Worm (Caenorhabditis elegans) whole organism, late embryonic: ENCODE results near the gene acc-1.

ENCODE experiments used
- C08G9.2 ChIP-seq: sonication (generic microtip); optimal IDR thresholded peaks from 2 replicates; lab custom pipeline; 2016; ENCODE audit warnings: mild to moderate bottlenecking, missing genetic modification characterization, moderate library complexity, missing compliant biosample characterization
- C38D4.7 ChIP-seq: fragments of 200-800 bp; sonication (Bioruptor generic); optimal IDR thresholded peaks from 2 replicates; lab custom pipeline; 2018; ENCODE audit warnings: mild to moderate bottlenecking, missing genetic modification characterization, moderate library complexity, missing compliant biosample characterization
- F13H6.1 ChIP-seq: sonication (generic microtip); optimal IDR thresholded peaks from 2 replicates; lab custom pipeline; 2016; ENCODE audit warnings: missing genetic modification characterization, missing compliant biosample characterization
- ama-1 ChIP-seq: fragments of 150-350 bp; optimal IDR thresholded peaks from 2 replicates; lab custom pipeline; 2014
- ceh-18 ChIP-seq: sonication (generic microtip); optimal IDR thresholded peaks from 2 replicates; lab custom pipeline; 2016; ENCODE audit warnings: missing genetic modification characterization, missing compliant biosample characterization
- ceh-19 ChIP-seq: fragments of 200-800 bp; sonication (Bioruptor generic); optimal IDR thresholded peaks from 2 replicates; lab custom pipeline; 2018; ENCODE audit warnings: mild to moderate bottlenecking, missing genetic modification characterization, missing compliant biosample characterization
- ceh-2 ChIP-seq: sonication (generic microtip); optimal IDR thresholded peaks from 2 replicates; lab custom pipeline; 2016; ENCODE audit warnings: missing genotype, missing genetic modification characterization, missing compliant biosample characterization
- ceh-24 ChIP-seq: sonication (generic microtip); optimal IDR thresholded peaks from 2 replicates; lab custom pipeline; 2016; ENCODE audit warnings: mild to moderate bottlenecking, missing genetic modification characterization, missing compliant biosample characterization
- ceh-34 ChIP-seq: sonication (generic microtip); optimal IDR thresholded peaks from 2 replicates; lab custom pipeline; 2016; ENCODE audit warnings: mild to moderate bottlenecking, missing genetic modification characterization, missing compliant biosample characterization
- elt-2 ChIP-seq: sonication (generic microtip); optimal IDR thresholded peaks from 2 replicates; lab custom pipeline; 2016; ENCODE audit warnings: missing genetic modification reagents, missing genetic modification characterization, missing compliant biosample characterization
- elt-4 ChIP-seq: sonication (generic microtip); optimal IDR thresholded peaks from 2 replicates; lab custom pipeline; 2016; ENCODE audit warnings: missing genetic modification characterization, missing compliant biosample characterization
- eyg-1 ChIP-seq: sonication (generic microtip); optimal IDR thresholded peaks from 2 replicates; lab custom pipeline; 2016; ENCODE audit warnings: missing genotype, missing genetic modification characterization, missing compliant biosample characterization
- fax-1 ChIP-seq: sonication (generic microtip); optimal IDR thresholded peaks from 2 replicates; lab custom pipeline; 2016; ENCODE audit warnings: missing genotype, missing genetic modification characterization, missing compliant biosample characterization
- fkh-10 ChIP-seq: fragments of 150-350 bp; optimal IDR thresholded peaks from 2 replicates; lab custom pipeline; 2014; ENCODE audit warnings: missing biosample characterization, missing genetic modification reagents, missing genetic modification characterization
- fkh-6 ChIP-seq: sonication (generic microtip); optimal IDR thresholded peaks from 2 replicates; lab custom pipeline; 2016; ENCODE audit warnings: missing genetic modification characterization, missing compliant biosample characterization
- hlh-15 ChIP-seq: sonication (generic microtip); optimal IDR thresholded peaks from 2 replicates; lab custom pipeline; 2016; ENCODE audit warnings: missing genetic modification characterization, missing compliant biosample characterization
- hlh-30 ChIP-seq: sonication (generic microtip); optimal IDR thresholded peaks from 2 replicates; lab custom pipeline; 2017; ENCODE audit warnings: antibody characterized with exemption, missing genetic modification characterization, missing compliant biosample characterization; ENCODE audit not compliant: insufficient read depth
- mec-3 ChIP-seq: sonication (generic microtip); optimal IDR thresholded peaks from 2 replicates; lab custom pipeline; 2016; ENCODE audit warnings: borderline replicate concordance, missing genetic modification characterization, missing compliant biosample characterization
- nhr-11 ChIP-seq: fragments of 150-350 bp; optimal IDR thresholded peaks from 2 replicates; lab custom pipeline; 2014; ENCODE audit warnings: missing biosample characterization, missing genetic modification characterization
- nhr-232 ChIP-seq: sonication (generic microtip); optimal IDR thresholded peaks from 2 replicates; lab custom pipeline; 2016; ENCODE audit warnings: missing genetic modification characterization, missing compliant biosample characterization
- pha-4 ChIP-seq: fragments of 150-350 bp; optimal IDR thresholded peaks from 2 replicates; lab custom pipeline; 2018; ENCODE audit warnings: missing biosample characterization, missing genetic modification reagents, missing genetic modification characterization
- pqm-1 ChIP-seq: sonication (generic microtip); optimal IDR thresholded peaks from 2 replicates; lab custom pipeline; 2016; ENCODE audit warnings: missing genetic modification characterization, missing compliant biosample characterization
- sox-2 ChIP-seq: fragments of 200-800 bp; sonication (Bioruptor generic); IDR thresholded peaks from 2 replicates; pipeline ENCODE4 v1.3.6; 2022; ENCODE audit warnings: missing genetic modification reagents, missing genetic modification characterization, missing compliant biosample characterization
- sox-4 ChIP-seq: sonication (generic microtip); optimal IDR thresholded peaks from 2 replicates; lab custom pipeline; 2017; ENCODE audit warnings: mild to moderate bottlenecking, missing genetic modification characterization, inconsistent platforms, missing compliant biosample characterization
- syd-9 ChIP-seq: sonication (generic microtip); optimal IDR thresholded peaks from 2 replicates; lab custom pipeline; 2016; ENCODE audit warnings: mild to moderate bottlenecking, missing genetic modification characterization, moderate library complexity, missing compliant biosample characterization
- tbx-2 ChIP-seq: sonication (generic microtip); optimal IDR thresholded peaks from 2 replicates; lab custom pipeline; 2016; ENCODE audit warnings: missing genetic modification characterization, missing compliant biosample characterization
- tbx-7 ChIP-seq: sonication (generic microtip); optimal IDR thresholded peaks from 2 replicates; lab custom pipeline; 2016; ENCODE audit warnings: missing genotype, missing genetic modification characterization, missing compliant biosample characterization
- ttx-3 ChIP-seq: sonication (generic microtip); optimal IDR thresholded peaks from 2 replicates; lab custom pipeline; 2016; ENCODE audit warnings: missing genetic modification reagents, missing genetic modification characterization, missing compliant biosample characterization
- unc-42 ChIP-seq: sonication (generic microtip); optimal IDR thresholded peaks from 2 replicates; lab custom pipeline; 2016; ENCODE audit warnings: missing genotype, missing genetic modification characterization, missing compliant biosample characterization
- unc-86 ChIP-seq: sonication (generic microtip); optimal IDR thresholded peaks from 2 replicates; lab custom pipeline; 2016; ENCODE audit warnings: missing genetic modification characterization, missing compliant biosample characterization
- zip-5 ChIP-seq: sonication (generic microtip); optimal IDR thresholded peaks from 2 replicates; lab custom pipeline; 2016; ENCODE audit warnings: missing genetic modification characterization, missing compliant biosample characterization
- ztf-16 ChIP-seq: sonication (generic microtip); optimal IDR thresholded peaks from 2 replicates; lab custom pipeline; 2017; ENCODE audit warnings: missing genetic modification characterization, missing compliant biosample characterization

Gene acc-1

DNA sequence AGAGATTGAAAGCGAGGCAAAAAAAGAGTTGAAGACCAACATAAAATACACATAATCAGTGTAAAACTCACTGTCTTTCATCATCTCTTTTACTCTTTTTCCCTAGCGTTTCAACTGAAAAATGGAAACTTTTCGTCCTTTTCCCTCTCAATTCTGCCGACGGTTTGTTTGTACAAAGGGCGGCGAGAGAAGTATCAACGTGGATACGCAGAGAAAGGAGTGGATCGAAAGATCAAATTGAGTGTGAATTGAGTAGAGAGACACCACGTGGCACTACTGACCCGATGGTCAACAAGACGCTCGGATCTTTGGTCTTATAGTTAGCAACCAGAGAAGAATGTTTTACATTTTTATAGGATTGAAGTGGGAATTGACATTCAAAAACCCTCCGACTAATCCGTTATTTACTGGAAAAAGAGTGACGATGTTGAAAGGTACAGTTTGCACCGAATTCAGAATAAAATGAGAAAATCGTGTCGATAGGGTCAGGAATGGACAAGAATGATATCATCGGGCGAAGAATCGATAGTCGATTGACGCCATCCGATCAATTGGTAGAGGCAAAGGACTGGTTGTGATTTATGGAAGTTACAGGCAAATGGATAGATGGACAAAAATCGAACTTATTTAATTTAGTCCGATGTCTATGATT, 13.3 kb downstream of the acc-1 start:
- TF ChIP-seq ceh-18 (tag; lab: Kevin White, UChicago) = peak; percentile 14
- peak; percentile 30 for TF ChIP-seq F13H6.1 (tag; lab: Kevin White, UChicago)
- no peak for TF ChIP-seq fax-1 (tag; lab: Kevin White, UChicago)
- peak; percentile 10 for TF ChIP-seq pqm-1 (tag; lab: Kevin White, UChicago)
- TF ChIP-seq hlh-30 (tag; lab: Kevin White, UChicago) = peak; percentile 48
- TF ChIP-seq ceh-34 = peak; percentile 18
- TF ChIP-seq nhr-11 = no peak

- TF ChIP-seq hlh-30 (tag; lab: Kevin White, UChicago) = peak; percentile 30
- TF ChIP-seq sox-4 = no peak
- no peak for TF ChIP-seq unc-86 (tag; lab: Kevin White, UChicago)
Measured at ce11 chrIV:9672434-9672833, 14.6 kb downstream of the acc-1 start.

- no peak for TF ChIP-seq pha-4 (tag; lab: Kevin White, UChicago)
- TF ChIP-seq syd-9 (tag; lab: Kevin White, UChicago) = no peak
- TF ChIP-seq C08G9.2 (tag; lab: Kevin White, UChicago) = no peak
- TF ChIP-seq ceh-18 (tag; lab: Kevin White, UChicago) = no peak
- no peak for TF ChIP-seq fkh-6 (tag; lab: Kevin White, UChicago)
- no peak for TF ChIP-seq sox-2
- TF ChIP-seq hlh-15 (tag; lab: Kevin White, UChicago) = no peak
- TF ChIP-seq ceh-19 (GFP tag; lab: Kevin White, UChicago) = no peak
- no peak for TF ChIP-seq tbx-7 (tag; lab: Kevin White, UChicago)
- TF ChIP-seq unc-42 = no peak
- no peak for TF ChIP-seq C38D4.7
Measured at ce11 chrIV:9673206-9673605, 15.4 kb downstream of the acc-1 start.

DNA sequence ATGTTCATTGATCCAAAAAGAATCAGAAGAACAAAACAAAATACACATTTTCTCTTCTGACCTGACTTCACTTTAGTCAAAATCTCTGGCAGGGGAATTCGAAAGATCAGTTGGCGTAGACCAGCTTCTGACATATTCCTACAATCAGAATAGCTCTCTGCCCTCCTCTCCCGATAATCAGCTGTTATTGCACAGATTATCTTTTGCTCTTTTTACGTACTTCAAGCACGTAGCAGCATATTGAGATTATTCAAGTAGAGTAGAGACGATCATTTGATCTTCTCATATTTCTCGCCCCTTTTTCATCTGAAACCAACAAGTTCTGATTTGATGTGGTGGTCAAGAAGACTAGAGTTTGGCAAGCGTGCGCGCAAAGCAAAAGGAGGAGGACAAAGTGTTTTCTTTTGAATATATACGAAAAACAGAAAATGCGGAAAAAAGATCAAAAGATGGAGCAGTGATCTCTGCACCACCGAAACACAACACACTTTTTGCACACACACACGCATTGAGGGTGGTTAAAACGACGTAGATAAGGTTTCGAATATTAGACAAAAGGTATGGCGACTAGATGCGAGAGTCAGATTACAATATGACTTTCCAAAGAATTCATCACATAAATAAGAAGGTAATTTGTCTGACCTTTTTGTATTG, 16.0 kb downstream of the acc-1 start:
- no peak for TF ChIP-seq elt-4 (tag; lab: Kevin White, UChicago)
- TF ChIP-seq zip-5 (tag; lab: Kevin White, UChicago) = no peak
- no peak for TF ChIP-seq fax-1 (tag; lab: Kevin White, UChicago)
- no peak for TF ChIP-seq ceh-2
- no peak for TF ChIP-seq C08G9.2 (tag; lab: Kevin White, UChicago)
- TF ChIP-seq elt-2 (tag; lab: Kevin White, UChicago) = no peak
- no peak for TF ChIP-seq ceh-34
- TF ChIP-seq F13H6.1 (tag; lab: Kevin White, UChicago) = no peak
- TF ChIP-seq ztf-16 = no peak
- TF ChIP-seq ceh-24 (tag; lab: Kevin White, UChicago) = no peak
- no peak for TF ChIP-seq ceh-18 (tag; lab: Kevin White, UChicago)
- TF ChIP-seq eyg-1 = no peak
- no peak for TF ChIP-seq nhr-232 (tag; lab: Kevin White, UChicago)
- no peak for TF ChIP-seq fkh-10 (GFP tag; lab: Kevin White, UChicago)
- TF ChIP-seq mec-3 (tag; lab: Kevin White, UChicago) = no peak
- no peak for TF ChIP-seq ama-1 (lab: Kevin White, UChicago)
- TF ChIP-seq ttx-3 (tag; lab: Kevin White, UChicago) = no peak
- TF ChIP-seq tbx-2 (tag; lab: Kevin White, UChicago) = no peak

DNA sequence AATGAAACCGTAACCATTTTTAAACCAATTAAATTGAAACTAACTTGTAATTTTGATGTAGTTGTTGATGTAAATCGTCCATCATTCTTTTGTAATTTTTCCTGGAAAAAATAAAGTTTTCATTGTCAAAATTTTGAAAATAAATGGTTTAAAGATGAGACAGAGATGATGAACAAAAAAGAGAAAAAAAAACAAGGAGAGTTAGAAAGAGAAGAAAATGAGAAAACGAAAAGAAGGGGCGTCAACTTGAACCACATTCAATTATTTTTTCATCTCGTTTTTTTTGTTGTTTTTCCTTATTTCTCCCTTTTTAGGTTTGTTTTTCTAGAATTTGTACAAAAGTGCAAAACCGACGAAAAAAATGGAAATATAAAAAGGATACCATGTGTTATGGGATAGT, 17.7 kb downstream of the acc-1 start, which contains the start of gene nhr-34:
TSS of gene nhr-34 (minus strand) at position 101 of the 400 bp plus-strand sequence.
- TF ChIP-seq pqm-1 (tag; lab: Kevin White, UChicago) (no peak), unc-42 (peak; percentile 14)
- TF ChIP-seq, all 69 proteins: peak for 1
